Worm (Caenorhabditis elegans): ENCODE results near the gene F38B7.11.

F38B7.11 gene

ce11 chrV:11517789-11518188 is 29.1 kb upstream of the F38B7.11 start, which contains the start of gene C55A6.4:
Gene C55A6.4, minus strand, starts transcription at chrV:11517889.
- TF ChIP-seq ZK185.1 (tag; optimal IDR thresholded peaks at IDR 0.05; ENCODE audit: poor library complexity, severe bottlenecking) (no peak), efl-1 (GFP tag; optimal IDR thresholded peaks at IDR 0.05) (no peak), C17E4.6 (GFP tag; IDR thresholded peaks at IDR 0.05) (no peak), F39B2.1 (GFP tag; IDR thresholded peaks at IDR 0.05) (no peak), C06A6.2 (GFP tag; conservative IDR thresholded peaks at IDR 0.05) (no peak), unc-130 (GFP tag; optimal IDR thresholded peaks at IDR 0.05) (no peak), ztf-25 (GFP tag; IDR thresholded peaks at IDR 0.05) (no peak), Y67H2A.10 (GFP tag; conservative IDR thresholded peaks at IDR 0.05) (no peak), die-1 (tag; optimal IDR thresholded peaks at IDR 0.05) (no peak), Y79H2A.3 (GFP tag; conservative IDR thresholded peaks at IDR 0.05) (no peak), ztf-18 (tag; optimal IDR thresholded peaks at IDR 0.05) (no peak), F57C9.4 (tag; optimal IDR thresholded peaks at IDR 0.05) (no peak)

DNA sequence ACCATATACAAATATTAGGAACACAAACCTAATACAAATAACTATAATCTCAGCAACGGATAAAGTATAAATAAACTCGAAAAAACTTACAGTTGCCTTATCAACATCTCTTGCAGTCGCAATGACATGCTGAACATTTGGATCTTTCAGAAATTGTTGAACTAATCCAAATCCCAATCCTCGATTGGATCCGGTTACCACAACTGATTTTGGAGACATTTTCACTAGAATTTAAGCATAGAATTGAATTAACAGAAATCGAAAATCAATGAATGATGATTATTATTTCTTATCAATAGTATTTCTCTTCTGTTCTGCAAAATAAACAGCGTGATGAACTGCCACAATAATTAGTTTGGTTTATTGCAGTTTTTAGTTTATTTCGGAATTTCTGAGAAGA is 26.7 kb upstream of the F38B7.11 start, which contains the start of the genes C55A6.11 and C55A6.7:
Gene C55A6.11, plus strand, starts transcription at position 301 of the 400 bp plus-strand sequence.
Gene C55A6.7, minus strand, starts transcription at position 316 of the 400 bp plus-strand sequence.
- TF ChIP-seq lag-1 (GFP tag; IDR thresholded peaks at IDR 0.05) = no peak

ce11 chrV:11521448-11521847 is 25.4 kb upstream of the F38B7.11 start, which contains the start of gene pafo-1:
Gene pafo-1, plus strand, starts transcription at chrV:11521703.
- TF ChIP-seq xnd-1 (tag; optimal IDR thresholded peaks at IDR 0.05) (peak; percentile 65), ceh-58 (GFP tag; IDR thresholded peaks at IDR 0.05) (no peak), ceh-40 (GFP tag; IDR thresholded peaks at IDR 0.05) (no peak), mes-4 (tag; optimal IDR thresholded peaks at IDR 0.05) (no peak), ztf-28 (GFP tag; IDR thresholded peaks at IDR 0.05) (no peak), F10E7.11 (tag; optimal IDR thresholded peaks at IDR 0.05) (peak; percentile 10), tbp1 (GFP tag; optimal IDR thresholded peaks at IDR 0.05) (peak; percentile 66), unc-62 (GFP tag; optimal IDR thresholded peaks at IDR 0.05) (no peak), B0035.1 (tag; optimal IDR thresholded peaks at IDR 0.05) (peak; percentile 35), lag-1 (GFP tag; IDR thresholded peaks at IDR 0.05) (no peak), lin-35 (GFP tag; optimal IDR thresholded peaks at IDR 0.05) (peak; percentile 92 to 98 (median 93)), rcor-1 (GFP tag; IDR thresholded peaks at IDR 0.05) (peak; percentile 88), nhr-27 (tag; optimal IDR thresholded peaks at IDR 0.05) (no peak), F39B2.1 (GFP tag; IDR thresholded peaks at IDR 0.05) (no peak), sdz-38 (tag; optimal IDR thresholded peaks at IDR 0.05) (no peak), snpc-4 (GFP tag; optimal IDR thresholded peaks at IDR 0.05) (peak; percentile 41), snpc-4 (tag; optimal IDR thresholded peaks at IDR 0.05) (peak; percentile 40 to 85 (median 67)), ztf-6 (GFP tag; IDR thresholded peaks at IDR 0.05) (no peak), madf-6 (GFP tag; IDR thresholded peaks at IDR 0.05) (peak; percentile 81), C06A6.2 (GFP tag; conservative IDR thresholded peaks at IDR 0.05) (peak; percentile 78), pbrm-1 (GFP tag; IDR thresholded peaks at IDR 0.05) (peak; percentile 91), Y53F4B.3 (GFP tag; IDR thresholded peaks at IDR 0.05) (no peak), lin-26 (GFP tag; IDR thresholded peaks at IDR 0.05) (no peak), nhr-80 (tag; optimal IDR thresholded peaks at IDR 0.05) (peak; percentile 27), hlh-26 (GFP tag; conservative IDR thresholded peaks at IDR 0.05) (no peak), egrh-3 (GFP tag; IDR thresholded peaks at IDR 0.05) (no peak), rpc-1 (optimal IDR thresholded peaks at IDR 0.05) (no peak), rpc-1 (tag; optimal IDR thresholded peaks at IDR 0.05) (no peak), egl-44 (GFP tag; IDR thresholded peaks at IDR 0.05) (no peak), F57A8.1 (GFP tag; optimal IDR thresholded peaks at IDR 0.05) (no peak), K11D2.4 (GFP tag; IDR thresholded peaks at IDR 0.05) (peak; percentile 84), B0336.3 (GFP tag; IDR thresholded peaks at IDR 0.05) (peak; percentile 92), ceh-79 (tag; optimal IDR thresholded peaks at IDR 0.05) (no peak), lsl-1 (GFP tag; optimal IDR thresholded peaks at IDR 0.05) (peak; percentile 72), mel-28 (tag; optimal IDR thresholded peaks at IDR 0.05; ENCODE audit: borderline replicate concordance) (no peak), attf-3 (GFP tag; conservative IDR thresholded peaks at IDR 0.05) (peak; percentile 62; the same call in 1 of the 2 replicates), ccch-3 (GFP tag; optimal IDR thresholded peaks at IDR 0.05) (no peak)

Data from whole organism, young adult.